Fruit fly (Drosophila melanogaster): ENCODE results near the gene CG14297.

Gene CG14297

dm6 chr3R:18917976-18918871 lies 20.3 kb downstream of the CG14297 start (continued):
- no peak for TF ChIP-seq sqz (GFP tag; optimal IDR thresholded peaks at IDR 0.05)
- peak; percentile 24 for TF ChIP-seq ftz-f1 (GFP tag; optimal IDR thresholded peaks at IDR 0.05)
- 0 out of 3 replicates have a peak, but pooled peaks have one; percentile 21 for TF ChIP-seq CG17361 (GFP tag; IDR thresholded peaks at IDR 0.05)
- TF ChIP-seq sug (tag; optimal IDR thresholded peaks at IDR 0.05): peak; percentile 9
- no peak for TF ChIP-seq usp (GFP tag; optimal IDR thresholded peaks at IDR 0.05)
- peak; percentile 17; the same call in 1 of the 2 replicates for TF ChIP-seq ranshi (GFP tag; IDR thresholded peaks at IDR 0.05)
- TF ChIP-seq CG6813 (GFP tag; optimal IDR thresholded peaks at IDR 0.05): no peak
- no peak for TF ChIP-seq D (optimal IDR thresholded peaks at IDR 0.05)
- no peak for TF ChIP-seq D (GFP tag; optimal IDR thresholded peaks at IDR 0.05)
- peak; percentile 27; the same call in 1 of the 2 replicates for TF ChIP-seq CG14441 (GFP tag; IDR thresholded peaks at IDR 0.05)
- peak; percentile 53 for TF ChIP-seq HmgZ (tag; optimal IDR thresholded peaks at IDR 0.05)
- peak; percentile 63 for TF ChIP-seq sens (GFP tag)
- TF ChIP-seq ash1 (GFP tag; optimal IDR thresholded peaks at IDR 0.05): no peak
- TF ChIP-seq CG10979 (tag; optimal IDR thresholded peaks at IDR 0.05): no peak
- no peak for TF ChIP-seq tgo (GFP tag; IDR thresholded peaks at IDR 0.05)
- TF ChIP-seq CG12659 (GFP tag; optimal IDR thresholded peaks at IDR 0.05): peak; percentile 9
- peak; percentile 34 for TF ChIP-seq B-H2 (GFP tag; optimal IDR thresholded peaks at IDR 0.05)
- peak; percentile 5 for TF ChIP-seq CG3407 (GFP tag; optimal IDR thresholded peaks at IDR 0.05)
- TF ChIP-seq Nf-YA (GFP tag; IDR thresholded peaks at IDR 0.05): no peak
- no peak for TF ChIP-seq Sin3A (optimal IDR thresholded peaks at IDR 0.05)
- peak; percentile 32 for TF ChIP-seq lbe (GFP tag; optimal IDR thresholded peaks at IDR 0.05)
- TF ChIP-seq CG32767 (GFP tag; IDR thresholded peaks at IDR 0.05): peak; percentile 87; the same call in 1 of the 2 replicates
- no peak for TF ChIP-seq dysf (GFP tag; IDR thresholded peaks at IDR 0.05)
- peak; percentile 5 for TF ChIP-seq disco-r (GFP tag; optimal IDR thresholded peaks at IDR 0.05)
- no peak for TF ChIP-seq CG1832 (GFP tag; optimal IDR thresholded peaks at IDR 0.05)
- TF ChIP-seq Meics (GFP tag; optimal IDR thresholded peaks at IDR 0.05): peak; percentile 2
- peak; percentile 23 for TF ChIP-seq CG7839 (tag; optimal IDR thresholded peaks at IDR 0.05)
- no peak for TF ChIP-seq zfh2 (GFP tag; optimal IDR thresholded peaks at IDR 0.05)
- peak; percentile 8 for TF ChIP-seq YL-1 (GFP tag; optimal IDR thresholded peaks at IDR 0.05)
- no peak for TF ChIP-seq CG10274 (GFP tag; optimal IDR thresholded peaks at IDR 0.05)
- peak; percentile 70 for TF ChIP-seq CG10543 (GFP tag; optimal IDR thresholded peaks at IDR 0.05)
- peak; percentile 94 for TF ChIP-seq chinmo (GFP tag; IDR thresholded peaks at IDR 0.05; ENCODE audit: partially characterized antibody)
- TF ChIP-seq cwo (GFP tag; optimal IDR thresholded peaks at IDR 0.05): peak; percentile 38
- no peak for TF ChIP-seq CG14860 (GFP tag; IDR thresholded peaks at IDR 0.05; ENCODE audit: partially characterized antibody)
- no peak for TF ChIP-seq CG6254 (GFP tag; optimal IDR thresholded peaks at IDR 0.05)
- no peak for TF ChIP-seq tap (tag; optimal IDR thresholded peaks at IDR 0.05)
- no peak for TF ChIP-seq hkb (optimal IDR thresholded peaks at IDR 0.05)
- peak; percentile 21; the same call in 1 of the 2 replicates for TF ChIP-seq hkb (GFP tag; IDR thresholded peaks at IDR 0.05)
- TF ChIP-seq Doc3 (GFP tag; IDR thresholded peaks at IDR 0.05; ENCODE audit: partially characterized antibody): no peak
- peak; percentile 71 for TF ChIP-seq Jarid2 (GFP tag; optimal IDR thresholded peaks at IDR 0.05)
- peak; percentile 59 for TF ChIP-seq CG3281 (GFP tag; optimal IDR thresholded peaks at IDR 0.05)
- peak; percentile 70; the same call in 1 of the 3 replicates for TF ChIP-seq ci (GFP tag; IDR thresholded peaks at IDR 0.05)
- peak; percentile 12 for TF ChIP-seq CG1233 (GFP tag; optimal IDR thresholded peaks at IDR 0.05)
- TF ChIP-seq CG11696 (GFP tag; IDR thresholded peaks at IDR 0.05): no peak
- peak; percentile 1 for TF ChIP-seq dmrt99B (tag; optimal IDR thresholded peaks at IDR 0.05)
- peak; percentile 23 for TF ChIP-seq CG8924 (tag; optimal IDR thresholded peaks at IDR 0.05)
- no peak for TF ChIP-seq pfk (GFP tag; optimal IDR thresholded peaks at IDR 0.05)
- TF ChIP-seq CG7372 (GFP tag; IDR thresholded peaks at IDR 0.05): no peak
- peak; percentile 88 for TF ChIP-seq CG34376 (GFP tag; optimal IDR thresholded peaks at IDR 0.05)

All from whole organism, embryonic.